Worm (Caenorhabditis elegans): Measurements from ENCODE around the gene bmy-1.

ce11 chrII:5407548-5407947 is 49.1 kb downstream of the bmy-1 start, which contains the start of gene clec-141:
- TF ChIP-seq snpc-4 (GFP tag; optimal IDR thresholded peaks at IDR 0.05) (no peak), snpc-4 (tag; optimal IDR thresholded peaks at IDR 0.05) (no peak), lin-40 (tag; optimal IDR thresholded peaks at IDR 0.05) (no peak), F52B5.7 (tag; optimal IDR thresholded peaks at IDR 0.05) (no peak), lsy-27 (tag; optimal IDR thresholded peaks at IDR 0.05; ENCODE audit: borderline replicate concordance, insufficient read depth) (no peak), unc-62 (GFP tag; optimal IDR thresholded peaks at IDR 0.05) (no peak), sptf-2 (GFP tag; optimal IDR thresholded peaks at IDR 0.05) (no peak), hrde-1 (tag; optimal IDR thresholded peaks at IDR 0.05; ENCODE audit: borderline replicate concordance) (no peak)

All from whole organism, young adult.